Worm (Caenorhabditis elegans) whole organism, L2 larva: ENCODE data around the gene crn-7.

Experiments
- ceh-82 ChIP-seq: fragments of 150-350 bp; optimal IDR thresholded peaks from 2 replicates; lab custom pipeline; 2014; ENCODE audit warnings: missing biosample characterization, missing genetic modification characterization
- nhr-25 ChIP-seq: fragments of 150-350 bp; sonication (generic microtip); optimal IDR thresholded peaks from 3 replicates; lab custom pipeline; 2014; ENCODE audit warnings: missing biosample characterization, missing genetic modification characterization
- nhr-77 ChIP-seq: fragments of 150-350 bp; optimal IDR thresholded peaks from 2 replicates; lab custom pipeline; 2014; ENCODE audit warnings: missing biosample characterization, missing genetic modification characterization
- unc-55 ChIP-seq: fragments of 150-350 bp; sonication (generic microtip); optimal IDR thresholded peaks from 3 replicates; lab custom pipeline; 2014; ENCODE audit warnings: missing biosample characterization, missing genetic modification reagents, missing genetic modification characterization

ce11 chrIII:8240948-8241347 is 27.4 kb upstream of the crn-7 start:
- TF ChIP-seq ceh-82 (tag; lab: Kevin White, UChicago), result no peak
- no peak for TF ChIP-seq nhr-77 (tag; lab: Kevin White, UChicago)
- TF ChIP-seq unc-55, result no peak
- TF ChIP-seq nhr-25 (tag; lab: Kevin White, UChicago), result no peak
